Worm (Caenorhabditis elegans) whole organism, L4 larva: ENCODE data around the gene K07F5.7.

Experiments used
- F37D6.2 ChIP-seq: sonication (generic microtip); optimal IDR thresholded peaks from 2 replicates; lab custom pipeline; 2016; ENCODE audit warnings: mild to moderate bottlenecking, missing genetic modification characterization, missing compliant biosample characterization
- F49E8.2 ChIP-seq: sonication (generic microtip); optimal IDR thresholded peaks from 2 replicates; lab custom pipeline; 2016; ENCODE audit warnings: missing compliant biosample characterization, mild to moderate bottlenecking, missing genetic modification characterization, borderline replicate concordance
- T20F7.1 ChIP-seq: fragments of 200-800 bp; sonication (Bioruptor generic); optimal IDR thresholded peaks from 2 replicates; lab custom pipeline; 2018; ENCODE audit warnings: mild to moderate bottlenecking, missing genetic modification characterization, missing compliant biosample characterization
- Y105C5A.15 ChIP-seq: fragments of 200-800 bp; sonication (Bioruptor generic); IDR thresholded peaks from 2 replicates; pipeline ENCODE4 v1.3.6; 2022; ENCODE audit warnings: missing genetic modification characterization, missing compliant biosample characterization
- Y48G9A.11 ChIP-seq: fragments of 200-800 bp; sonication (Bioruptor generic); IDR thresholded peaks from 2 replicates; pipeline ENCODE4 v1.3.6; 2022; ENCODE audit warnings: missing genetic modification reagents, missing genetic modification characterization, missing compliant biosample characterization
- Y5F2A.4 ChIP-seq: fragments of 200-800 bp; sonication (Bioruptor generic); optimal IDR thresholded peaks from 2 replicates; lab custom pipeline; 2018; ENCODE audit warnings: mild to moderate bottlenecking, missing genetic modification characterization, missing compliant biosample characterization
- Y75B8A.6 ChIP-seq: fragments of 200-800 bp; sonication (Bioruptor generic); IDR thresholded peaks from 2 replicates; pipeline ENCODE4 v1.3.6; 2022; ENCODE audit warnings: missing genetic modification reagents, missing genetic modification characterization, missing compliant biosample characterization
- aly-2 ChIP-seq: sonication (generic microtip); optimal IDR thresholded peaks from 2 replicates; lab custom pipeline; 2018; ENCODE audit warnings: missing biosample characterization, missing genetic modification characterization
- ceh-28 ChIP-seq: fragments of 150-350 bp; optimal IDR thresholded peaks from 2 replicates; lab custom pipeline; 2014; ENCODE audit warnings: missing biosample characterization, missing genetic modification reagents, missing genetic modification characterization
- ceh-62 ChIP-seq: sonication (generic microtip); optimal IDR thresholded peaks from 2 replicates; lab custom pipeline; 2017; ENCODE audit warnings: missing biosample characterization, missing genetic modification characterization
- ceh-82 ChIP-seq: sonication (generic microtip); optimal IDR thresholded peaks from 2 replicates; lab custom pipeline; 2017; ENCODE audit warnings: missing biosample characterization, missing genetic modification characterization
- ces-1 ChIP-seq: fragments of 150-350 bp; sonication (generic microtip); optimal IDR thresholded peaks from 4 replicates; lab custom pipeline; 2014; ENCODE audit warnings: missing biosample characterization, missing genetic modification reagents, missing genetic modification characterization
- ctbp-1 ChIP-seq: fragments of 200-800 bp; sonication (Bioruptor generic); IDR thresholded peaks from 2 replicates; pipeline ENCODE4 v1.3.6; 2022; ENCODE audit warnings: missing genetic modification reagents, missing genetic modification characterization, missing compliant biosample characterization
- daf-16 ChIP-seq, 3 experiments: sonication (generic microtip); optimal IDR thresholded peaks; 2 replicates each; lab custom pipeline; 2016 to 2017; ENCODE audit warnings: missing genetic modification characterization in 3 of 3, missing genetic modification reagents in 3 of 3, mild to moderate bottlenecking in 2 of 3, missing compliant biosample characterization in 2 of 3, missing biosample characterization in 1 of 3, moderate library complexity in 1 of 3
- daf-19 ChIP-seq: fragments of 200-800 bp; sonication (Bioruptor generic); conservative IDR thresholded peaks from 2 replicates; pipeline ENCODE4 v1.3.6; 2022; ENCODE audit warnings: missing genetic modification characterization, missing compliant biosample characterization
- daf-8 ChIP-seq: fragments of 200-800 bp; sonication (Bioruptor generic); IDR thresholded peaks from 2 replicates; pipeline ENCODE4 v1.3.6; 2022; ENCODE audit warnings: missing genetic modification characterization, missing compliant biosample characterization
- dmd-8 ChIP-seq: fragments of 200-800 bp; sonication (Bioruptor generic); IDR thresholded peaks from 2 replicates; pipeline ENCODE4 v1.3.6; 2022; ENCODE audit warnings: missing genetic modification characterization, missing compliant biosample characterization
- dve-1 ChIP-seq: sonication (generic microtip); optimal IDR thresholded peaks from 2 replicates; lab custom pipeline; 2017; ENCODE audit warnings: antibody characterized with exemption, mild to moderate bottlenecking, missing genetic modification characterization, missing compliant biosample characterization; ENCODE audit not compliant: insufficient read depth
- fkh-10 ChIP-seq: fragments of 150-350 bp; optimal IDR thresholded peaks from 2 replicates; lab custom pipeline; 2014; ENCODE audit warnings: missing biosample characterization, missing genetic modification reagents, missing genetic modification characterization
- gei-8 ChIP-seq: fragments of 200-800 bp; sonication (Bioruptor generic); optimal IDR thresholded peaks from 2 replicates; lab custom pipeline; 2018; ENCODE audit warnings: mild to moderate bottlenecking, missing genetic modification characterization, missing compliant biosample characterization
- hlh-11 ChIP-seq: fragments of 200-800 bp; sonication (Bioruptor generic); optimal IDR thresholded peaks from 2 replicates; lab custom pipeline; 2018; ENCODE audit warnings: mild to moderate bottlenecking, missing genetic modification characterization, missing compliant biosample characterization
- hlh-30 ChIP-seq: sonication (generic microtip); optimal IDR thresholded peaks from 2 replicates; lab custom pipeline; 2017; ENCODE audit warnings: antibody characterized with exemption, mild to moderate bottlenecking, missing genetic modification characterization, missing compliant biosample characterization; ENCODE audit not compliant: insufficient read depth
- hmg-1.1 ChIP-seq: fragments of 200-800 bp; sonication (Bioruptor generic); IDR thresholded peaks from 2 replicates; pipeline ENCODE4 v1.3.6; 2022; ENCODE audit warnings: missing genetic modification reagents, missing genetic modification characterization, missing compliant biosample characterization
- jun-1 ChIP-seq: fragments of 150-350 bp; optimal IDR thresholded peaks from 2 replicates; lab custom pipeline; 2014; ENCODE audit warnings: missing biosample characterization, missing genetic modification reagents, missing genetic modification characterization
- lin-13 ChIP-seq: fragments of 150-350 bp; optimal IDR thresholded peaks from 2 replicates; lab custom pipeline; 2014; ENCODE audit warnings: missing biosample characterization, missing genetic modification reagents, missing genetic modification characterization
- lin-29 ChIP-seq: fragments of 200-800 bp; sonication (Bioruptor generic); IDR thresholded peaks from 2 replicates; pipeline ENCODE4 v1.3.6; 2022; ENCODE audit warnings: missing genetic modification reagents, missing genetic modification characterization, missing compliant biosample characterization
- lin-38 ChIP-seq: fragments of 200-800 bp; sonication (Bioruptor generic); IDR thresholded peaks from 2 replicates; pipeline ENCODE4 v1.3.6; 2022; ENCODE audit warnings: missing genetic modification reagents, missing genetic modification characterization, missing compliant biosample characterization
- lir-3 ChIP-seq: sonication (generic microtip); optimal IDR thresholded peaks from 2 replicates; lab custom pipeline; 2016; ENCODE audit warnings: mild to moderate bottlenecking, missing genetic modification characterization, missing compliant biosample characterization
- lsy-2 ChIP-seq, 2 experiments: fragments of 150-350 bp in 1 of 2; sonication (generic microtip) in 1 of 2; optimal IDR thresholded peaks; 2 replicates each; lab custom pipeline; 2014 to 2017; ENCODE audit warnings: missing biosample characterization in 2 of 2, missing genetic modification characterization in 2 of 2
- mdl-1 ChIP-seq, 2 experiments: fragments of 150-350 bp in 1 of 2; sonication (generic microtip) in 1 of 2; optimal IDR thresholded peaks; 2 replicates each; lab custom pipeline; 2014 to 2017; ENCODE audit warnings: missing biosample characterization in 2 of 2, missing genetic modification characterization in 2 of 2
- mdt-29 ChIP-seq: fragments of 200-800 bp; sonication (Bioruptor generic); IDR thresholded peaks from 2 replicates; pipeline ENCODE4 v1.3.6; 2022; ENCODE audit warnings: missing genetic modification reagents, missing genetic modification characterization, missing compliant biosample characterization
- mep-1 ChIP-seq: fragments of 150-350 bp; sonication (generic microtip); optimal IDR thresholded peaks from 3 replicates; lab custom pipeline; 2014; ENCODE audit warnings: missing biosample characterization, missing genetic modification characterization
- mes-2 ChIP-seq: sonication (generic microtip); optimal IDR thresholded peaks from 2 replicates; lab custom pipeline; 2016; ENCODE audit warnings: missing genotype, mild to moderate bottlenecking, missing genetic modification characterization, missing compliant biosample characterization; ENCODE audit not compliant: poor library complexity, severe bottlenecking
- mxl-2 ChIP-seq: fragments of 200-800 bp; sonication (Bioruptor generic); conservative IDR thresholded peaks from 2 replicates; pipeline ENCODE4 v1.3.6; 2022; ENCODE audit warnings: missing genetic modification reagents, missing genetic modification characterization, missing compliant biosample characterization
- nhr-28 ChIP-seq: fragments of 150-350 bp; optimal IDR thresholded peaks from 2 replicates; lab custom pipeline; 2014; ENCODE audit warnings: missing biosample characterization, missing genetic modification characterization
- nhr-41 ChIP-seq: fragments of 200-800 bp; sonication (Bioruptor generic); IDR thresholded peaks from 2 replicates; pipeline ENCODE4 v1.3.6; 2022; ENCODE audit warnings: missing genetic modification reagents, missing genetic modification characterization, missing compliant biosample characterization
- nhr-77 ChIP-seq: fragments of 150-350 bp; optimal IDR thresholded peaks from 2 replicates; lab custom pipeline; 2014; ENCODE audit warnings: missing biosample characterization, missing genetic modification characterization
- pha-4 ChIP-seq, 2 experiments: fragments of 150-350 bp in 1 of 2; fragments of 200-800 bp in 1 of 2; sonication (Bioruptor generic) in 1 of 2; IDR thresholded peaks in 1 of 2; optimal IDR thresholded peaks in 1 of 2; 2 replicates each; pipeline versions ENCODE4 v1.3.6 to Lab custom; 2014 to 2022; ENCODE audit warnings: missing genetic modification characterization in 2 of 2, missing genetic modification reagents in 2 of 2, missing biosample characterization in 1 of 2, missing compliant biosample characterization in 1 of 2
- pqm-1 ChIP-seq: sonication (generic microtip); optimal IDR thresholded peaks from 2 replicates; lab custom pipeline; 2017; ENCODE audit warnings: missing biosample characterization, missing genetic modification characterization
- rbr-2 ChIP-seq: sonication (generic microtip); optimal IDR thresholded peaks from 2 replicates; lab custom pipeline; 2016; ENCODE audit warnings: missing genotype, missing genetic modification characterization, missing compliant biosample characterization
- saeg-2 ChIP-seq: fragments of 200-800 bp; sonication (Bioruptor generic); IDR thresholded peaks from 2 replicates; pipeline ENCODE4 v1.3.6; 2022; ENCODE audit warnings: missing genetic modification reagents, missing genetic modification characterization, missing compliant biosample characterization
- sdz-12 ChIP-seq: fragments of 200-800 bp; sonication (Bioruptor generic); optimal IDR thresholded peaks from 2 replicates; lab custom pipeline; 2018; ENCODE audit warnings: mild to moderate bottlenecking, missing genetic modification characterization, missing compliant biosample characterization
- set-16 ChIP-seq: fragments of 200-800 bp; sonication (Bioruptor generic); IDR thresholded peaks from 2 replicates; pipeline ENCODE4 v1.3.6; 2022; ENCODE audit warnings: missing genetic modification reagents, missing genetic modification characterization, missing compliant biosample characterization
- skn-1 ChIP-seq: fragments of 150-350 bp; optimal IDR thresholded peaks from 2 replicates; lab custom pipeline; 2014; ENCODE audit warnings: missing biosample characterization, missing genetic modification characterization
- spr-3 ChIP-seq: fragments of 200-800 bp; sonication (Bioruptor generic); optimal IDR thresholded peaks from 2 replicates; lab custom pipeline; 2018; ENCODE audit warnings: mild to moderate bottlenecking, missing genetic modification characterization, missing compliant biosample characterization
- tag-97 ChIP-seq: fragments of 200-800 bp; sonication (Bioruptor generic); IDR thresholded peaks from 2 replicates; pipeline ENCODE4 v1.3.6; 2022; ENCODE audit warnings: missing genetic modification characterization, missing compliant biosample characterization
- tra-1 ChIP-seq: fragments of 200-800 bp; sonication (Bioruptor generic); IDR thresholded peaks from 2 replicates; pipeline ENCODE4 v1.3.6; 2022; ENCODE audit warnings: missing genetic modification reagents, missing genetic modification characterization, missing compliant biosample characterization
- unc-62 ChIP-seq, 3 experiments: fragments of 150-350 bp in 1 of 3; sonication (generic microtip); optimal IDR thresholded peaks in 2 of 3; peaks in 1 of 3; 1 replicate in 1 of 3; 2 replicates in 2 of 3; lab custom pipeline; 2014 to 2017; ENCODE audit warnings: missing biosample characterization in 3 of 3, missing genetic modification characterization in 3 of 3, missing genetic modification reagents in 3 of 3, missing genotype in 1 of 3
- zip-2 ChIP-seq: fragments of 150-350 bp; optimal IDR thresholded peaks from 2 replicates; lab custom pipeline; 2014; ENCODE audit warnings: missing biosample characterization, missing genetic modification characterization
- ztf-11 ChIP-seq: fragments of 150-350 bp; optimal IDR thresholded peaks from 2 replicates; lab custom pipeline; 2014; ENCODE audit warnings: missing biosample characterization, missing genetic modification characterization

Gene K07F5.7

ce11 chrIV:9803544-9803943 lies 44.4 kb downstream of the K07F5.7 start (continued):
- TF ChIP-seq nhr-28 (tag; lab: Kevin White, UChicago), result peak; percentile 96
- no peak for TF ChIP-seq gei-8 (GFP tag; lab: Kevin White, UChicago)
- TF ChIP-seq zip-2 (tag; lab: Kevin White, UChicago), result no peak
- TF ChIP-seq daf-19 (GFP tag; lab: Robert Waterston, UW), result no peak
- TF ChIP-seq fkh-10 (GFP tag; lab: Kevin White, UChicago), result no peak
- TF ChIP-seq mes-2 (tag; lab: Kevin White, UChicago), result peak; percentile 72
- TF ChIP-seq Y105C5A.15 (GFP tag; lab: Robert Waterston, UW), result no peak
- peak; percentile 49 for TF ChIP-seq T20F7.1 (GFP tag; lab: Kevin White, UChicago)
- peak in 1 of 2 experiments; percentile 97 for TF ChIP-seq unc-62 (GFP tag; optimal IDR thresholded peaks at IDR 0.05 in 1 of 2; lab: Kevin White, UChicago)
- no peak for TF ChIP-seq unc-62 (tag; optimal IDR thresholded peaks at IDR 0.05; lab: Kevin White, UChicago)
- TF ChIP-seq hmg-1.1 (GFP tag; lab: Robert Waterston, UW), result no peak
- TF ChIP-seq ces-1 (GFP tag; lab: Kevin White, UChicago), result no peak
- no peak for TF ChIP-seq skn-1 (tag; lab: Kevin White, UChicago)
- TF ChIP-seq tag-97 (GFP tag; lab: Robert Waterston, UW), result no peak
- TF ChIP-seq hlh-30 (tag; lab: Kevin White, UChicago), result peak; percentile 87
- TF ChIP-seq lir-3 (tag; lab: Kevin White, UChicago), result no peak
- TF ChIP-seq nhr-41, result no peak
- no peak for TF ChIP-seq spr-3 (GFP tag; lab: Kevin White, UChicago)
- no peak for TF ChIP-seq ctbp-1 (GFP tag; lab: Robert Waterston, UW)
- no peak for TF ChIP-seq sdz-12
- TF ChIP-seq daf-8 (GFP tag; lab: Robert Waterston, UW), result no peak
- no peak for TF ChIP-seq jun-1 (tag; lab: Kevin White, UChicago)
- TF ChIP-seq lsy-2 (tag; optimal IDR thresholded peaks at IDR 0.05; lab: Kevin White, UChicago), result peak in 1 of 2 experiments; percentile 71
- no peak for TF ChIP-seq tra-1 (GFP tag; lab: Robert Waterston, UW)
- no peak for TF ChIP-seq F49E8.2 (tag; lab: Kevin White, UChicago)
- peak; percentile 93 for TF ChIP-seq hlh-11 (tag; lab: Kevin White, UChicago)
- peak; percentile 40 for TF ChIP-seq pqm-1
- no peak for TF ChIP-seq F37D6.2 (tag; lab: Kevin White, UChicago)
- no peak for TF ChIP-seq ztf-11 (tag; lab: Kevin White, UChicago)
- TF ChIP-seq ceh-82, result no peak
- TF ChIP-seq rbr-2 (tag; lab: Kevin White, UChicago), result peak; percentile 6
- no peak for TF ChIP-seq aly-2 (tag; lab: Kevin White, UChicago)
- TF ChIP-seq set-16, result no peak
- TF ChIP-seq dve-1 (tag; lab: Kevin White, UChicago), result peak; percentile 85
- TF ChIP-seq nhr-77 (tag; lab: Kevin White, UChicago), result peak; percentile 91
- TF ChIP-seq ceh-62 (tag; lab: Kevin White, UChicago), result no peak
- TF ChIP-seq dmd-8 (GFP tag; lab: Robert Waterston, UW), result no peak
- TF ChIP-seq mxl-2 (GFP tag; lab: Robert Waterston, UW), result no peak
- 0 out of 2 replicates have a peak, but pooled peaks have one; percentile 28 for TF ChIP-seq lin-38 (GFP tag; lab: Robert Waterston, UW)
- no peak for TF ChIP-seq Y48G9A.11 (GFP tag; lab: Robert Waterston, UW)
- no peak for TF ChIP-seq Y5F2A.4 (GFP tag; lab: Kevin White, UChicago)
- TF ChIP-seq ceh-28 (tag; lab: Kevin White, UChicago), result no peak
- no peak for TF ChIP-seq daf-16 (GFP tag; optimal IDR thresholded peaks at IDR 0.05; lab: Kevin White, UChicago)
- peak; percentile 70 for TF ChIP-seq daf-16 (tag; optimal IDR thresholded peaks at IDR 0.05; lab: Kevin White, UChicago)
- TF ChIP-seq mdl-1 (tag; optimal IDR thresholded peaks at IDR 0.05; lab: Kevin White, UChicago), result peak in 1 of 2 experiments; percentile 71
- no peak for TF ChIP-seq saeg-2
- no peak for TF ChIP-seq Y75B8A.6 (GFP tag; lab: Robert Waterston, UW)
- no peak for TF ChIP-seq lin-29
- peak; percentile 79 for TF ChIP-seq mep-1 (tag; lab: Kevin White, UChicago)
- no peak for TF ChIP-seq mdt-29 (GFP tag; lab: Robert Waterston, UW)
- peak; percentile 44 for TF ChIP-seq lin-13 (GFP tag; lab: Kevin White, UChicago)
- no peak for TF ChIP-seq pha-4 (GFP tag; IDR thresholded peaks at IDR 0.05; lab: Robert Waterston, UW)
- TF ChIP-seq pha-4 (tag; optimal IDR thresholded peaks at IDR 0.05; lab: Kevin White, UChicago), result peak; percentile 21
